Fruit fly (Drosophila melanogaster) whole organism: Measurements from ENCODE around the gene CG2656.

Experiments used
- CG8478 ChIP-seq: fragments of >200 bp; optimal IDR thresholded peaks from 2 replicates; lab custom pipeline; 2018; ENCODE audit warnings: inconsistent platforms
- Dll ChIP-seq: fragments of >200 bp; optimal IDR thresholded peaks from 2 replicates; lab custom pipeline; 2017
- pan ChIP-seq: fragments of >200 bp; optimal IDR thresholded peaks from 2 replicates; lab custom pipeline; 2017
- psq ChIP-seq: fragments of >200 bp; optimal IDR thresholded peaks from 2 replicates; lab custom pipeline; 2017
- usp ChIP-seq: fragments of >200 bp; optimal IDR thresholded peaks from 2 replicates; lab custom pipeline; 2017; ENCODE audit warnings: missing biosample characterization, missing genetic modification characterization, mixed read lengths

- TF ChIP-seq CG8478 (lab: Kevin White, UChicago) (no peak), pan (lab: Kevin White, UChicago) (no peak), Dll (lab: Kevin White, UChicago) (no peak), psq (no peak), usp (GFP tag; lab: Kevin White, UChicago) (no peak)
These were observed 28.5 kb downstream of the CG2656 start for dm6 chr3R:7172978-7173377.
